Worm (Caenorhabditis elegans) whole organism, L4 larva: ENCODE results near the gene F53E4.1.

Experiments
- R02D3.7 ChIP-seq: fragments of 150-350 bp; sonication (generic microtip); optimal IDR thresholded peaks from 3 replicates; lab custom pipeline; 2014; ENCODE audit warnings: missing biosample characterization, missing genetic modification characterization
- aly-2 ChIP-seq: sonication (generic microtip); optimal IDR thresholded peaks from 2 replicates; lab custom pipeline; 2018; ENCODE audit warnings: missing biosample characterization, missing genetic modification characterization
- lin-38 ChIP-seq: fragments of 200-800 bp; sonication (Bioruptor generic); IDR thresholded peaks from 2 replicates; pipeline ENCODE4 v1.3.6; 2022; ENCODE audit warnings: missing genetic modification reagents, missing genetic modification characterization, missing compliant biosample characterization
- ztf-11 ChIP-seq: fragments of 150-350 bp; optimal IDR thresholded peaks from 2 replicates; lab custom pipeline; 2014; ENCODE audit warnings: missing biosample characterization, missing genetic modification characterization

DNA sequence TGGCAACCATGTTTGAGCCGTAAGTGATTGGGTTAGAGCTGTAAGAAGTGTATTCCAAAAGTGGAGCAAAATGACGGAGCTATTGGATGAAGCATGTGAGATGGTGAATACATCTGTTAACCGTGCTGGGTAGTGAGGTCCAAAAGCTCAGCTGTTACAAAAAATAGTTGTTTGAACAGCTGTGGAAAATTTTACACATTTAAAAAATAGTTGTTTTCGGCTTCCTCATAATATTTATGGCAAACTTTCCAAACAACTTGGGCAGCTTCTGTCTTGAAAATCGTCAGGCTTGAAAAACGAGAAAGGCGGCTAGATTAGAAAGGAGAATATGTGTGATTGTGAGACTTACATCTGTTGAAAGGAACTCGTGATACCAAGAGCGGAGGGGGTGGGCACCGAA, 63.1 kb downstream of the F53E4.1 start, which contains the start of gene fbxa-154:
- TF ChIP-seq R02D3.7 (tag; lab: Kevin White, UChicago) (no peak), aly-2 (tag; lab: Kevin White, UChicago) (no peak), lin-38 (no peak), ztf-11 (tag; lab: Kevin White, UChicago) (no peak)
